Worm (Caenorhabditis elegans): Measurements from ENCODE around the gene ergi-3.

DNA sequence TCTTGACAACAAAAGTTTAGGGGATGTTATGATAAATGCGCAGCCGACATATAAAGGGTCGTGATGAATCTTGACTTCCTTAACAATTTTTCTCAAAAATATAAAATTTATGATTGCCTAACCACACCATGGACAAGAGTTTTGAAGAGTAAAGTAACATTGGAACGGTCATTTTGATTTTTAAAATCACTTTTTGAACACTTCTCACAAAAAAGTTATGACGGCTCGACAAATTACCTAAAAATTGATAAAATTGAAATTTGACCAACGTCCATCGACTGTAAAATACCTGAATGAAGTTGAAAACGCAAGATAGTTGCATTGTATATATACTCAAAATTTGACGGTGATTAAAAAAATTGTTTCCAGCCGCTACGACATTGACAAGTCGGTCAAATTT lies 12.4 kb upstream of the ergi-3 start:
- TF ChIP-seq tab-1 (GFP tag; IDR thresholded peaks at IDR 0.05) (no peak), flt-1 (GFP tag; IDR thresholded peaks at IDR 0.05) (no peak), ztf-29 (GFP tag; IDR thresholded peaks at IDR 0.05) (no peak), klf-2 (GFP tag; conservative IDR thresholded peaks at IDR 0.05) (no peak)
